In genomic region chr2L:9496378-9497284, dm6 we compare ENCODE assay signal across 3 fruit fly cellular contexts.
TF ChIP-seq lines count a peak whose summit lies in the region.

No protein-coding gene starts in this region.

TF ChIP-seq in whole organism, embryonic, 481 proteins besides CTCF, POLR2A, EP300 and RAD21 (continued from another document and continues in another):
- TF ChIP-seq CG18476 (GFP tag; optimal IDR thresholded peaks at IDR 0.05; lab: Kevin White, UChicago): peak; percentile 10
- TF ChIP-seq gem (tag; optimal IDR thresholded peaks at IDR 0.05; lab: Kevin White, UChicago): peak; percentile 16
- no peak for TF ChIP-seq ap (GFP tag; IDR thresholded peaks at IDR 0.05; lab: Robert Waterston, UW)
- peak; percentile 27 for TF ChIP-seq CG4282 (GFP tag; optimal IDR thresholded peaks at IDR 0.05; lab: Kevin White, UChicago)
- 0 out of 3 replicates have a peak, but pooled peaks have one; percentile 21 for TF ChIP-seq CG11695 (GFP tag; IDR thresholded peaks at IDR 0.05; lab: Robert Waterston, UW)
- TF ChIP-seq CG7745 (tag; optimal IDR thresholded peaks at IDR 0.05; lab: Kevin White, UChicago): no peak
- TF ChIP-seq Max (GFP tag; optimal IDR thresholded peaks at IDR 0.05; lab: Kevin White, UChicago): peak; percentile 2
- peak; percentile 39 for TF ChIP-seq CG12769 (tag; optimal IDR thresholded peaks at IDR 0.05; lab: Kevin White, UChicago)
- TF ChIP-seq CG11093 (GFP tag; IDR thresholded peaks at IDR 0.05; lab: Robert Waterston, UW): no peak
- peak; percentile 31 for TF ChIP-seq ind (GFP tag; optimal IDR thresholded peaks at IDR 0.05; lab: Kevin White, UChicago)
- 0 out of 2 replicates have a peak, but pooled peaks have one; percentile 24 for TF ChIP-seq HLH3B (GFP tag; IDR thresholded peaks at IDR 0.05; lab: Robert Waterston, UW)
- peak; percentile 33; the same call in 1 of the 3 replicates for TF ChIP-seq sr (GFP tag; IDR thresholded peaks at IDR 0.05; lab: Robert Waterston, UW)
- peak; percentile 97 for TF ChIP-seq chinmo (GFP tag; IDR thresholded peaks at IDR 0.05; lab: Robert Waterston, UW; ENCODE audit: partially characterized antibody)
- TF ChIP-seq CG34422 (GFP tag; IDR thresholded peaks at IDR 0.05; lab: Robert Waterston, UW): 0 out of 3 replicates have a peak, but pooled peaks have one; percentile 35
- TF ChIP-seq CG8765 (GFP tag; IDR thresholded peaks at IDR 0.05; lab: Robert Waterston, UW): 0 out of 2 replicates have a peak, but pooled peaks have one; percentile 24
- no peak for TF ChIP-seq Hr39 (optimal IDR thresholded peaks at IDR 0.05; lab: Kevin White, UChicago)
- TF ChIP-seq Drgx (GFP tag; IDR thresholded peaks at IDR 0.05; lab: Robert Waterston, UW): peak; percentile 47
- peak; percentile 44; the same call in 1 of the 2 replicates for TF ChIP-seq CG14441 (GFP tag; IDR thresholded peaks at IDR 0.05; lab: Robert Waterston, UW)
- TF ChIP-seq Dbx (GFP tag; IDR thresholded peaks at IDR 0.05; lab: Robert Waterston, UW): 0 out of 3 replicates have a peak, but pooled peaks have one; percentile 36
- no peak for TF ChIP-seq ftz-f1 (GFP tag; optimal IDR thresholded peaks at IDR 0.05; lab: Kevin White, UChicago)
- TF ChIP-seq cad (GFP tag; optimal IDR thresholded peaks at IDR 0.05; lab: Kevin White, UChicago): peak; percentile 51
- no peak for TF ChIP-seq gro (GFP tag; optimal IDR thresholded peaks at IDR 0.05; lab: Kevin White, UChicago)
- TF ChIP-seq TFAM (GFP tag; optimal IDR thresholded peaks at IDR 0.05; lab: Kevin White, UChicago): no peak
- peak; percentile 25 for TF ChIP-seq phol (tag; optimal IDR thresholded peaks at IDR 0.05; lab: Kevin White, UChicago)
- TF ChIP-seq bcd (GFP tag; optimal IDR thresholded peaks at IDR 0.05; lab: Kevin White, UChicago): peak; percentile 9
- TF ChIP-seq crol (GFP tag; IDR thresholded peaks at IDR 0.05; lab: Robert Waterston, UW): peak; percentile 84
- peak; percentile 43 for TF ChIP-seq CG18262 (tag; optimal IDR thresholded peaks at IDR 0.05; lab: Kevin White, UChicago)
- TF ChIP-seq Blimp-1 (GFP tag; optimal IDR thresholded peaks at IDR 0.05; lab: Kevin White, UChicago): peak; percentile 9
- peak; percentile 41 for TF ChIP-seq Sox100B (GFP tag; optimal IDR thresholded peaks at IDR 0.05; lab: Kevin White, UChicago)
- TF ChIP-seq sens (GFP tag; lab: Kevin White, UChicago): peak; percentile 73
- TF ChIP-seq Hey (tag; optimal IDR thresholded peaks at IDR 0.05; lab: Kevin White, UChicago): no peak
- 0 out of 2 replicates have a peak, but pooled peaks have one; percentile 12 for TF ChIP-seq CG6689 (GFP tag; IDR thresholded peaks at IDR 0.05; lab: Robert Waterston, UW)
- peak; percentile 9 for TF ChIP-seq CG6254 (GFP tag; optimal IDR thresholded peaks at IDR 0.05; lab: Kevin White, UChicago)
- no peak for TF ChIP-seq vfl (GFP tag; optimal IDR thresholded peaks at IDR 0.05; lab: Kevin White, UChicago)
- TF ChIP-seq en (GFP tag; optimal IDR thresholded peaks at IDR 0.05; lab: Kevin White, UChicago): no peak
- TF ChIP-seq tin (GFP tag; optimal IDR thresholded peaks at IDR 0.05; lab: Kevin White, UChicago): peak; percentile 1
- peak; percentile 2 for TF ChIP-seq CG17385 (GFP tag; optimal IDR thresholded peaks at IDR 0.05; lab: Kevin White, UChicago)
- TF ChIP-seq Antp (GFP tag; optimal IDR thresholded peaks at IDR 0.05; lab: Kevin White, UChicago): no peak
- TF ChIP-seq CG4707 (GFP tag; optimal IDR thresholded peaks at IDR 0.05; lab: Kevin White, UChicago): peak; percentile 88
- no peak for TF ChIP-seq ac (GFP tag; optimal IDR thresholded peaks at IDR 0.05; lab: Kevin White, UChicago)
- no peak for TF ChIP-seq CG10431 (GFP tag; optimal IDR thresholded peaks at IDR 0.05; lab: Kevin White, UChicago)
- peak; percentile 40 for TF ChIP-seq kni (GFP tag; optimal IDR thresholded peaks at IDR 0.05; lab: Kevin White, UChicago)
- TF ChIP-seq D19A (tag; optimal IDR thresholded peaks at IDR 0.05; lab: Kevin White, UChicago): peak; percentile 66

TF ChIP-seq in whole organism, prepupa, 60 proteins besides CTCF, POLR2A, EP300 and RAD21 (continued from another document):
- TF ChIP-seq Met (GFP tag; optimal IDR thresholded peaks at IDR 0.05; lab: Kevin White, UChicago): peak; percentile 67
- peak; percentile 63 for TF ChIP-seq Gug (GFP tag; IDR thresholded peaks at IDR 0.05; lab: Robert Waterston, UW)
- peak; percentile 90 for TF ChIP-seq svp (GFP tag; lab: Kevin White, UChicago)
- peak; percentile 52 for TF ChIP-seq lz (GFP tag; optimal IDR thresholded peaks at IDR 0.05; lab: Kevin White, UChicago)
- TF ChIP-seq Ets21C (GFP tag; optimal IDR thresholded peaks at IDR 0.05; lab: Kevin White, UChicago): peak; percentile 27
- no peak for TF ChIP-seq CG6808 (GFP tag; optimal IDR thresholded peaks at IDR 0.05; lab: Kevin White, UChicago)
- TF ChIP-seq CG3032 (tag; optimal IDR thresholded peaks at IDR 0.05; lab: Kevin White, UChicago): peak; percentile 1
- peak; percentile 78 for TF ChIP-seq esn (GFP tag; optimal IDR thresholded peaks at IDR 0.05; lab: Kevin White, UChicago)
- TF ChIP-seq OdsH (GFP tag; optimal IDR thresholded peaks at IDR 0.05; lab: Kevin White, UChicago): peak; percentile 58
- no peak for TF ChIP-seq Sox15 (GFP tag; optimal IDR thresholded peaks at IDR 0.05; lab: Kevin White, UChicago)
- TF ChIP-seq Ets96B (tag; optimal IDR thresholded peaks at IDR 0.05; lab: Kevin White, UChicago): no peak
- TF ChIP-seq net (GFP tag; optimal IDR thresholded peaks at IDR 0.05; lab: Kevin White, UChicago): no peak
- TF ChIP-seq CG11902 (GFP tag; optimal IDR thresholded peaks at IDR 0.05; lab: Kevin White, UChicago): no peak
- TF ChIP-seq Eip75B (GFP tag; optimal IDR thresholded peaks at IDR 0.05; lab: Kevin White, UChicago): peak; percentile 49
- peak; percentile 61 for TF ChIP-seq Hr4 (GFP tag; optimal IDR thresholded peaks at IDR 0.05; lab: Kevin White, UChicago)
- TF ChIP-seq Eip93F (GFP tag; optimal IDR thresholded peaks at IDR 0.05; lab: Kevin White, UChicago): no peak
- peak; percentile 72 for TF ChIP-seq Hr39 (GFP tag; optimal IDR thresholded peaks at IDR 0.05; lab: Kevin White, UChicago)
- TF ChIP-seq CG34406 (GFP tag; optimal IDR thresholded peaks at IDR 0.05; lab: Kevin White, UChicago): peak; percentile 11
- TF ChIP-seq Lpt (GFP tag; optimal IDR thresholded peaks at IDR 0.05; lab: Kevin White, UChicago): peak; percentile 57
- peak; percentile 67 for TF ChIP-seq CG6276 (GFP tag; optimal IDR thresholded peaks at IDR 0.05; lab: Kevin White, UChicago)
- TF ChIP-seq fkh (GFP tag; optimal IDR thresholded peaks at IDR 0.05; lab: Kevin White, UChicago): peak; percentile 43
- TF ChIP-seq fd59A (GFP tag; optimal IDR thresholded peaks at IDR 0.05; lab: Kevin White, UChicago): peak; percentile 12
- peak; percentile 41 for TF ChIP-seq dac (GFP tag; optimal IDR thresholded peaks at IDR 0.05; lab: Kevin White, UChicago)
- no peak for TF ChIP-seq Hr38 (GFP tag; optimal IDR thresholded peaks at IDR 0.05; lab: Kevin White, UChicago)
- peak; percentile 22 for TF ChIP-seq CG16779 (tag; optimal IDR thresholded peaks at IDR 0.05; lab: Kevin White, UChicago)
- TF ChIP-seq CG3919 (GFP tag; optimal IDR thresholded peaks at IDR 0.05; lab: Kevin White, UChicago): peak; percentile 24
- TF ChIP-seq Smox (GFP tag; optimal IDR thresholded peaks at IDR 0.05; lab: Kevin White, UChicago): peak; percentile 73
- TF ChIP-seq vri (GFP tag; optimal IDR thresholded peaks at IDR 0.05; lab: Kevin White, UChicago): peak; percentile 29
- TF ChIP-seq eg (GFP tag; IDR thresholded peaks at IDR 0.05; lab: Robert Waterston, UW): peak; percentile 58
- peak; percentile 52 for TF ChIP-seq pdm3 (GFP tag; optimal IDR thresholded peaks at IDR 0.05; lab: Kevin White, UChicago)
- no peak for TF ChIP-seq fd85E (GFP tag; optimal IDR thresholded peaks at IDR 0.05; lab: Kevin White, UChicago)
- TF ChIP-seq CG6792 (GFP tag; optimal IDR thresholded peaks at IDR 0.05; lab: Kevin White, UChicago): peak; percentile 22
- TF ChIP-seq cyc (GFP tag; optimal IDR thresholded peaks at IDR 0.05; lab: Kevin White, UChicago): peak; percentile 52
- no peak for TF ChIP-seq CG7368 (GFP tag; optimal IDR thresholded peaks at IDR 0.05; lab: Kevin White, UChicago)
- peak; percentile 44 for TF ChIP-seq CG10631 (GFP tag; optimal IDR thresholded peaks at IDR 0.05; lab: Kevin White, UChicago)
- TF ChIP-seq spab (GFP tag; optimal IDR thresholded peaks at IDR 0.05; lab: Kevin White, UChicago): no peak

TF ChIP-seq in whole organism, wandering third instar larva, 38 proteins besides CTCF, POLR2A, EP300 and RAD21 (continued from another document):
- peak; percentile 42 for TF ChIP-seq woc (GFP tag; optimal IDR thresholded peaks at IDR 0.05; lab: Kevin White, UChicago)
- TF ChIP-seq Jra (GFP tag; optimal IDR thresholded peaks at IDR 0.05; lab: Kevin White, UChicago): peak; percentile 8
- TF ChIP-seq OdsH (GFP tag; optimal IDR thresholded peaks at IDR 0.05; lab: Kevin White, UChicago): no peak
- TF ChIP-seq sv (GFP tag; optimal IDR thresholded peaks at IDR 0.05; lab: Kevin White, UChicago): no peak
- peak; percentile 58 for TF ChIP-seq Hnf4 (GFP tag; optimal IDR thresholded peaks at IDR 0.05; lab: Kevin White, UChicago)
- TF ChIP-seq foxo (GFP tag; optimal IDR thresholded peaks at IDR 0.05; lab: Kevin White, UChicago): peak in 1 of 2 experiments; percentile 62
- no peak for TF ChIP-seq CrebA (GFP tag; optimal IDR thresholded peaks at IDR 0.05; lab: Kevin White, UChicago; ENCODE audit: borderline replicate concordance)
- peak; percentile 28 for TF ChIP-seq ey (GFP tag; optimal IDR thresholded peaks at IDR 0.05; lab: Kevin White, UChicago)
- TF ChIP-seq GATAd (GFP tag; optimal IDR thresholded peaks at IDR 0.05; lab: Kevin White, UChicago): no peak
